Worm (Caenorhabditis elegans) whole organism, L4 larva: ENCODE measurements around the gene cutl-21.

Source experiments
- F26F4.8 ChIP-seq: fragments of 200-800 bp; sonication (Bioruptor generic); conservative IDR thresholded peaks from 2 replicates; pipeline ENCODE4 v1.3.6; 2022; ENCODE audit warnings: missing genetic modification characterization, missing compliant biosample characterization
- T20F7.1 ChIP-seq: fragments of 200-800 bp; sonication (Bioruptor generic); optimal IDR thresholded peaks from 2 replicates; lab custom pipeline; 2018; ENCODE audit warnings: mild to moderate bottlenecking, missing genetic modification characterization, missing compliant biosample characterization
- T26A8.4 ChIP-seq: fragments of 200-800 bp; sonication (Bioruptor generic); IDR thresholded peaks from 2 replicates; pipeline ENCODE4 v1.3.6; 2022; ENCODE audit warnings: missing genetic modification characterization, missing compliant biosample characterization
- Y105C5A.15 ChIP-seq: fragments of 200-800 bp; sonication (Bioruptor generic); IDR thresholded peaks from 2 replicates; pipeline ENCODE4 v1.3.6; 2022; ENCODE audit warnings: missing genetic modification characterization, missing compliant biosample characterization
- ZK546.5 ChIP-seq, 2 experiments: sonication (generic microtip); optimal IDR thresholded peaks; 2 replicates each; lab custom pipeline; 2017; ENCODE audit warnings: missing biosample characterization in 2 of 2, missing genetic modification characterization in 2 of 2
- ama-1 ChIP-seq: fragments of 150-350 bp; optimal IDR thresholded peaks from 2 replicates; lab custom pipeline; 2014; ENCODE audit warnings: inconsistent platforms, mixed read lengths
- arid-1 ChIP-seq: fragments of 200-800 bp; sonication (Bioruptor generic); conservative IDR thresholded peaks from 2 replicates; pipeline ENCODE4 v1.3.6; 2022; ENCODE audit warnings: missing genetic modification reagents, missing genetic modification characterization, missing compliant biosample characterization
- ceh-20 ChIP-seq: fragments of 200-800 bp; sonication (Bioruptor generic); IDR thresholded peaks from 2 replicates; pipeline ENCODE4 v1.3.6; 2022; ENCODE audit warnings: missing genetic modification reagents, missing genetic modification characterization, missing compliant biosample characterization
- ceh-28 ChIP-seq: fragments of 150-350 bp; optimal IDR thresholded peaks from 2 replicates; lab custom pipeline; 2014; ENCODE audit warnings: missing biosample characterization, missing genetic modification reagents, missing genetic modification characterization
- ceh-32 ChIP-seq: sonication (generic microtip); optimal IDR thresholded peaks from 2 replicates; lab custom pipeline; 2016; ENCODE audit warnings: mild to moderate bottlenecking, missing genetic modification characterization, missing compliant biosample characterization; ENCODE audit not compliant: poor library complexity
- ceh-44 ChIP-seq: fragments of 200-800 bp; sonication (Bioruptor generic); IDR thresholded peaks from 2 replicates; pipeline ENCODE4 v1.3.6; 2022; ENCODE audit warnings: missing genetic modification reagents, missing genetic modification characterization, missing compliant biosample characterization
- ceh-62 ChIP-seq: sonication (generic microtip); optimal IDR thresholded peaks from 2 replicates; lab custom pipeline; 2017; ENCODE audit warnings: missing biosample characterization, missing genetic modification characterization
- ces-1 ChIP-seq: fragments of 150-350 bp; sonication (generic microtip); optimal IDR thresholded peaks from 4 replicates; lab custom pipeline; 2014; ENCODE audit warnings: missing biosample characterization, missing genetic modification reagents, missing genetic modification characterization
- ctbp-1 ChIP-seq: fragments of 200-800 bp; sonication (Bioruptor generic); IDR thresholded peaks from 2 replicates; pipeline ENCODE4 v1.3.6; 2022; ENCODE audit warnings: missing genetic modification reagents, missing genetic modification characterization, missing compliant biosample characterization
- daf-16 ChIP-seq, 3 experiments: sonication (generic microtip); optimal IDR thresholded peaks; 2 replicates each; lab custom pipeline; 2016 to 2017; ENCODE audit warnings: missing genetic modification characterization in 3 of 3, missing genetic modification reagents in 3 of 3, mild to moderate bottlenecking in 2 of 3, missing compliant biosample characterization in 2 of 3, missing biosample characterization in 1 of 3, moderate library complexity in 1 of 3
- dmd-6 ChIP-seq: fragments of 200-800 bp; sonication (Bioruptor generic); IDR thresholded peaks from 2 replicates; pipeline ENCODE4 v1.3.6; 2022; ENCODE audit warnings: missing genetic modification reagents, missing genetic modification characterization, missing compliant biosample characterization
- dmd-8 ChIP-seq: fragments of 200-800 bp; sonication (Bioruptor generic); IDR thresholded peaks from 2 replicates; pipeline ENCODE4 v1.3.6; 2022; ENCODE audit warnings: missing genetic modification characterization, missing compliant biosample characterization
- dmd-9 ChIP-seq: fragments of 200-800 bp; sonication (Bioruptor generic); IDR thresholded peaks from 2 replicates; pipeline ENCODE4 v1.3.6; 2022; ENCODE audit warnings: missing genetic modification reagents, missing genetic modification characterization, missing compliant biosample characterization
- dpl-1 ChIP-seq: fragments of 150-350 bp; optimal IDR thresholded peaks from 2 replicates; lab custom pipeline; 2014; ENCODE audit warnings: missing biosample characterization, missing genetic modification reagents, missing genetic modification characterization
- duxl-1 ChIP-seq: sonication (generic microtip); optimal IDR thresholded peaks from 2 replicates; lab custom pipeline; 2016; ENCODE audit warnings: mild to moderate bottlenecking, missing genetic modification characterization, moderate library complexity, missing compliant biosample characterization; ENCODE audit not compliant: poor library complexity
- dve-1 ChIP-seq: sonication (generic microtip); optimal IDR thresholded peaks from 2 replicates; lab custom pipeline; 2017; ENCODE audit warnings: antibody characterized with exemption, mild to moderate bottlenecking, missing genetic modification characterization, missing compliant biosample characterization; ENCODE audit not compliant: insufficient read depth
- egl-43 ChIP-seq: fragments of 200-800 bp; sonication (Bioruptor generic); IDR thresholded peaks from 2 replicates; pipeline ENCODE4 v1.3.6; 2022; ENCODE audit warnings: missing genetic modification reagents, missing genetic modification characterization, missing compliant biosample characterization
- hif-1 ChIP-seq, 2 experiments: sonication (generic microtip); optimal IDR thresholded peaks; 2 replicates each; lab custom pipeline; 2016 to 2017; ENCODE audit warnings: missing compliant biosample characterization in 2 of 2, missing genetic modification characterization in 2 of 2, missing genetic modification reagents in 2 of 2, missing genotype in 2 of 2, mild to moderate bottlenecking in 1 of 2
- lin-1 ChIP-seq: fragments of 200-800 bp; sonication (Bioruptor generic); IDR thresholded peaks from 2 replicates; pipeline ENCODE4 v1.3.6; 2022; ENCODE audit warnings: missing genetic modification reagents, missing genetic modification characterization, missing compliant biosample characterization
- lin-13 ChIP-seq: fragments of 150-350 bp; optimal IDR thresholded peaks from 2 replicates; lab custom pipeline; 2014; ENCODE audit warnings: missing biosample characterization, missing genetic modification reagents, missing genetic modification characterization
- lin-39 ChIP-seq: fragments of 150-350 bp; optimal IDR thresholded peaks from 2 replicates; lab custom pipeline; 2014; ENCODE audit warnings: missing biosample characterization, missing genetic modification reagents, missing genetic modification characterization
- lir-3 ChIP-seq: sonication (generic microtip); optimal IDR thresholded peaks from 2 replicates; lab custom pipeline; 2016; ENCODE audit warnings: mild to moderate bottlenecking, missing genetic modification characterization, missing compliant biosample characterization
- lsy-2 ChIP-seq, 2 experiments: fragments of 150-350 bp in 1 of 2; sonication (generic microtip) in 1 of 2; optimal IDR thresholded peaks; 2 replicates each; lab custom pipeline; 2014 to 2017; ENCODE audit warnings: missing biosample characterization in 2 of 2, missing genetic modification characterization in 2 of 2
- mdl-1 ChIP-seq, 2 experiments: fragments of 150-350 bp in 1 of 2; sonication (generic microtip) in 1 of 2; optimal IDR thresholded peaks; 2 replicates each; lab custom pipeline; 2014 to 2017; ENCODE audit warnings: missing biosample characterization in 2 of 2, missing genetic modification characterization in 2 of 2
- mxl-2 ChIP-seq: fragments of 200-800 bp; sonication (Bioruptor generic); conservative IDR thresholded peaks from 2 replicates; pipeline ENCODE4 v1.3.6; 2022; ENCODE audit warnings: missing genetic modification reagents, missing genetic modification characterization, missing compliant biosample characterization
- nhr-102 ChIP-seq: sonication (generic microtip); optimal IDR thresholded peaks from 2 replicates; lab custom pipeline; 2016; ENCODE audit warnings: mild to moderate bottlenecking, missing genetic modification characterization, moderate library complexity, missing compliant biosample characterization
- nhr-48 ChIP-seq: sonication (generic microtip); optimal IDR thresholded peaks from 2 replicates; lab custom pipeline; 2016; ENCODE audit warnings: mild to moderate bottlenecking, missing genetic modification characterization, missing compliant biosample characterization
- nhr-6 ChIP-seq: fragments of 150-350 bp; optimal IDR thresholded peaks from 2 replicates; lab custom pipeline; 2014; ENCODE audit warnings: missing biosample characterization, missing genetic modification characterization
- nhr-77 ChIP-seq: fragments of 150-350 bp; optimal IDR thresholded peaks from 2 replicates; lab custom pipeline; 2014; ENCODE audit warnings: missing biosample characterization, missing genetic modification characterization
- pha-4 ChIP-seq, 2 experiments: fragments of 150-350 bp in 1 of 2; fragments of 200-800 bp in 1 of 2; sonication (Bioruptor generic) in 1 of 2; IDR thresholded peaks in 1 of 2; optimal IDR thresholded peaks in 1 of 2; 2 replicates each; pipeline versions ENCODE4 v1.3.6 to Lab custom; 2014 to 2022; ENCODE audit warnings: missing genetic modification characterization in 2 of 2, missing genetic modification reagents in 2 of 2, missing biosample characterization in 1 of 2, missing compliant biosample characterization in 1 of 2
- php-3 ChIP-seq: fragments of 200-800 bp; sonication (Bioruptor generic); IDR thresholded peaks from 2 replicates; pipeline ENCODE4 v1.3.6; 2022; ENCODE audit warnings: missing genetic modification reagents, missing genetic modification characterization, missing compliant biosample characterization
- pqm-1 ChIP-seq: sonication (generic microtip); optimal IDR thresholded peaks from 2 replicates; lab custom pipeline; 2017; ENCODE audit warnings: missing biosample characterization, missing genetic modification characterization
- rbr-2 ChIP-seq: sonication (generic microtip); optimal IDR thresholded peaks from 2 replicates; lab custom pipeline; 2016; ENCODE audit warnings: missing genotype, missing genetic modification characterization, missing compliant biosample characterization
- sdz-12 ChIP-seq: fragments of 200-800 bp; sonication (Bioruptor generic); optimal IDR thresholded peaks from 2 replicates; lab custom pipeline; 2018; ENCODE audit warnings: mild to moderate bottlenecking, missing genetic modification characterization, missing compliant biosample characterization
- set-16 ChIP-seq: fragments of 200-800 bp; sonication (Bioruptor generic); IDR thresholded peaks from 2 replicates; pipeline ENCODE4 v1.3.6; 2022; ENCODE audit warnings: missing genetic modification reagents, missing genetic modification characterization, missing compliant biosample characterization
- spr-1 ChIP-seq: sonication (generic microtip); optimal IDR thresholded peaks from 2 replicates; lab custom pipeline; 2016; ENCODE audit warnings: mild to moderate bottlenecking, missing genetic modification characterization, missing compliant biosample characterization
- spr-3 ChIP-seq: fragments of 200-800 bp; sonication (Bioruptor generic); optimal IDR thresholded peaks from 2 replicates; lab custom pipeline; 2018; ENCODE audit warnings: mild to moderate bottlenecking, missing genetic modification characterization, missing compliant biosample characterization
- tra-1 ChIP-seq: fragments of 200-800 bp; sonication (Bioruptor generic); IDR thresholded peaks from 2 replicates; pipeline ENCODE4 v1.3.6; 2022; ENCODE audit warnings: missing genetic modification reagents, missing genetic modification characterization, missing compliant biosample characterization
- zag-1 ChIP-seq: fragments of 150-350 bp; optimal IDR thresholded peaks from 2 replicates; lab custom pipeline; 2014; ENCODE audit warnings: missing biosample characterization, missing genetic modification characterization
- zip-2 ChIP-seq: fragments of 150-350 bp; optimal IDR thresholded peaks from 2 replicates; lab custom pipeline; 2014; ENCODE audit warnings: missing biosample characterization, missing genetic modification characterization
- ztf-11 ChIP-seq: fragments of 150-350 bp; optimal IDR thresholded peaks from 2 replicates; lab custom pipeline; 2014; ENCODE audit warnings: missing biosample characterization, missing genetic modification characterization
- ztf-7 ChIP-seq: fragments of 150-350 bp; optimal IDR thresholded peaks from 2 replicates; lab custom pipeline; 2014; ENCODE audit warnings: missing biosample characterization, missing genetic modification characterization

cutl-21 gene

DNA sequence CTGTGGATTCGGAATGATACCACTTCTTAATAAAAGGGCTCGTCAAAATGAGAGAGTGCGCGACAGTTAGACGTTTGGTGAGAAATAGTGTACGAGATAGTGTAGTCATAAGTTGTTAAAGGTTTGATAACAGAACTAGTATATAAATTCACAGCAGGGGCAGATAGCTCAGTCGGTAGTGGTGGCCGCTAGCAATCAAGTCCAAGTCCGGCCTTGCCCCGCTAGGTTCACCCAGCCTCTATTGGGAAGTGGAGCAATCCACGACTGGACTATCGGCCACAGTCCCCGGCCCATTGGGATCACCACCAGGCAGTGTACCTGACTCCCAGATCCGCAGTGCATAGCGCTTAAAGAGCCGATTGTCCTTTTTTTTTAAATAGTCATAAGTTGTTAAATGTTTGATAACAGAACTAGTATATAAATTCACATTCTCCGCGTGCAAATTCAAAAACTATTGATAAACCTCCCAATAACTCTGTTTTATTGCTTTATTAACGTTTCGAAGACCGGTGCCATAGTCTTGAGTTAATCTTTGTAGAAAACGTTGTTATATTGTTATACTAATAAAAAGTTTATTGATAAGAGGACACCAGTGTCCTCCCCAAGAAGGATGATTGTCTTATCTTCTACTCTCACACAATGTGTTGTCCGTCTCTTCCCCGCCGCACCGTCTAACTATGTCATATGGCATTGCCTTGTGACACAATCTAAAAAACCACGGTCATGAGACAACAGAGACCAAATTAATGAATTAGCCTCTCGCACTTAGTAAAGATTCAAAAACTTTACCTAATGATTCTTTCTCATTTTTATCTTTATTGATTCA is 6.7 kb downstream of the cutl-21 start (continued):
- TF ChIP-seq ctbp-1 (0 out of 2 replicates have a peak, but pooled peaks have one; percentile 27), lin-39 (no peak), tra-1 (0 out of 2 replicates have a peak, but pooled peaks have one; percentile 25), hif-1 (tag; optimal IDR thresholded peaks at IDR 0.05; lab: Kevin White, UChicago) (no peak), ama-1 (lab: Kevin White, UChicago) (peak; percentile 80), nhr-6 (peak; percentile 65), ceh-44 (GFP tag; lab: Robert Waterston, UW) (no peak), dmd-9 (GFP tag; lab: Robert Waterston, UW) (peak; percentile 70), lir-3 (tag; lab: Kevin White, UChicago) (no peak), lin-1 (peak; percentile 52; the same call in 1 of the 2 replicates), pha-4 (GFP tag; IDR thresholded peaks at IDR 0.05; lab: Robert Waterston, UW) (peak; percentile 64; the same call in 1 of the 2 replicates), pha-4 (tag; optimal IDR thresholded peaks at IDR 0.05; lab: Kevin White, UChicago) (no peak), T20F7.1 (peak; percentile 56), zip-2 (tag; lab: Kevin White, UChicago) (no peak), ZK546.5 (tag; optimal IDR thresholded peaks at IDR 0.05; lab: Kevin White, UChicago) (no peak), daf-16 (GFP tag; optimal IDR thresholded peaks at IDR 0.05; lab: Kevin White, UChicago) (peak in 1 of 2 experiments; percentile 1), daf-16 (tag; optimal IDR thresholded peaks at IDR 0.05; lab: Kevin White, UChicago) (peak; percentile 92), pqm-1 (peak; percentile 85), rbr-2 (tag; lab: Kevin White, UChicago) (no peak), F26F4.8 (no peak), Y105C5A.15 (GFP tag; lab: Robert Waterston, UW) (no peak), nhr-48 (peak; percentile 62), ceh-62 (tag; lab: Kevin White, UChicago) (no peak), lsy-2 (tag; optimal IDR thresholded peaks at IDR 0.05; lab: Kevin White, UChicago) (peak in 1 of 2 experiments; percentile 28), spr-1 (tag; lab: Kevin White, UChicago) (peak; percentile 26), duxl-1 (tag; lab: Kevin White, UChicago) (peak; percentile 63), ztf-11 (tag; lab: Kevin White, UChicago) (no peak), arid-1 (GFP tag; lab: Robert Waterston, UW) (peak; percentile 47; the same call in 1 of the 2 replicates), spr-3 (peak; percentile 15), nhr-77 (tag; lab: Kevin White, UChicago) (peak; percentile 70), ztf-7 (tag; lab: Kevin White, UChicago) (peak; percentile 51), ceh-20 (0 out of 2 replicates have a peak, but pooled peaks have one; percentile 38), lin-13 (peak; percentile 17), mxl-2 (GFP tag; lab: Robert Waterston, UW) (peak; percentile 26; the same call in 1 of the 2 replicates), sdz-12 (GFP tag; lab: Kevin White, UChicago) (peak; percentile 22), set-16 (GFP tag; lab: Robert Waterston, UW) (peak; percentile 78), ceh-32 (tag; lab: Kevin White, UChicago) (no peak), T26A8.4 (peak; percentile 53), mdl-1 (tag; optimal IDR thresholded peaks at IDR 0.05; lab: Kevin White, UChicago) (peak in 1 of 2 experiments; percentile 41), zag-1 (tag; lab: Kevin White, UChicago) (no peak), dve-1 (tag; lab: Kevin White, UChicago) (peak; percentile 92), dmd-6 (peak; percentile 85), ceh-28 (tag; lab: Kevin White, UChicago) (no peak), ces-1 (GFP tag; lab: Kevin White, UChicago) (no peak), nhr-102 (tag; lab: Kevin White, UChicago) (peak; percentile 60), dmd-8 (GFP tag; lab: Robert Waterston, UW) (peak; percentile 69; the same call in 1 of the 2 replicates), php-3 (peak; percentile 89), dpl-1 (no peak), egl-43 (GFP tag; lab: Robert Waterston, UW) (peak; percentile 68)
